Worm (Caenorhabditis elegans) whole organism, L4/young adult: Measurements from ENCODE around the gene ostb-1.

Experiments
- W03F9.2 ChIP-seq: fragments of 150-350 bp; optimal IDR thresholded peaks from 2 replicates; lab custom pipeline; 2014; ENCODE audit warnings: missing biosample characterization, missing genetic modification characterization
- dao-5 ChIP-seq: sonication (generic microtip); optimal IDR thresholded peaks from 2 replicates; lab custom pipeline; 2016; ENCODE audit warnings: missing genotype, missing genetic modification characterization, moderate library complexity, missing compliant biosample characterization
- him-1 ChIP-seq: sonication (generic microtip); optimal IDR thresholded peaks from 2 replicates; lab custom pipeline; 2016; ENCODE audit warnings: missing genotype, missing genetic modification reagents, missing genetic modification characterization, missing compliant biosample characterization

Gene ostb-1

ce11 chrII:7864892-7865291 lies 585 bp downstream of the ostb-1 start:
- TF ChIP-seq him-1 (tag; lab: Kevin White, UChicago): no peak
- TF ChIP-seq dao-5 (tag; lab: Kevin White, UChicago): no peak
- no peak for TF ChIP-seq W03F9.2 (tag; lab: Kevin White, UChicago)

ce11 chrII:7866081-7866480 lies 1.8 kb downstream of the ostb-1 start:
- TF ChIP-seq dao-5 (tag; lab: Kevin White, UChicago) (no peak), him-1 (tag; lab: Kevin White, UChicago) (no peak), W03F9.2 (tag; lab: Kevin White, UChicago) (no peak)

ce11 chrII:7870062-7870461 lies 5.8 kb downstream of the ostb-1 start, which contains the start of gene ztf-17:
ztf-17 (minus strand) TSS chrII:7870162.
- TF ChIP-seq dao-5 (tag; lab: Kevin White, UChicago) (no peak), him-1 (tag; lab: Kevin White, UChicago) (no peak), W03F9.2 (tag; lab: Kevin White, UChicago) (no peak)

ce11 chrII:7870632-7871031 lies 6.3 kb downstream of the ostb-1 start:
- TF ChIP-seq dao-5 (tag; lab: Kevin White, UChicago): no peak
- TF ChIP-seq W03F9.2 (tag; lab: Kevin White, UChicago): peak; percentile 3
- TF ChIP-seq him-1 (tag; lab: Kevin White, UChicago): no peak

- TF ChIP-seq dao-5 (tag; lab: Kevin White, UChicago): no peak
- peak; percentile 20 for TF ChIP-seq W03F9.2 (tag; lab: Kevin White, UChicago)
- TF ChIP-seq him-1 (tag; lab: Kevin White, UChicago): no peak
Measured at ce11 chrII:7873843-7874372, 9.6 kb downstream of the ostb-1 start, which contains the start of gene T01H3.3. T01H3.3 (minus strand) TSS chrII:7873893.

- TF ChIP-seq him-1 (tag; lab: Kevin White, UChicago) (no peak), dao-5 (tag; lab: Kevin White, UChicago) (no peak), W03F9.2 (tag; lab: Kevin White, UChicago) (no peak)
Measured at ce11 chrII:7877744-7878468, 13.6 kb downstream of the ostb-1 start, which contains the start of gene T01H3.2. T01H3.2 (minus strand) TSS chrII:7877994.

ce11 chrII:7879266-7879718 lies 15.0 kb downstream of the ostb-1 start, which contains the start of the genes vha-4 and T01H3.5:
vha-4 (minus strand) TSS chrII:7879316.
T01H3.5 (plus strand) TSS chrII:7879616.
- TF ChIP-seq him-1 (tag; lab: Kevin White, UChicago): no peak
- no peak for TF ChIP-seq W03F9.2 (tag; lab: Kevin White, UChicago)
- no peak for TF ChIP-seq dao-5 (tag; lab: Kevin White, UChicago)

ce11 chrII:7880373-7880862 lies 16.1 kb downstream of the ostb-1 start, which contains the start of gene perm-1:
perm-1 (plus strand) TSS chrII:7880812.
- TF ChIP-seq him-1 (tag; lab: Kevin White, UChicago) (no peak), dao-5 (tag; lab: Kevin White, UChicago) (no peak), W03F9.2 (tag; lab: Kevin White, UChicago) (peak; percentile 73)

ce11 chrII:7884898-7885297 lies 20.6 kb downstream of the ostb-1 start:
- TF ChIP-seq dao-5 (tag; lab: Kevin White, UChicago) (no peak), him-1 (tag; lab: Kevin White, UChicago) (peak; percentile 16), W03F9.2 (tag; lab: Kevin White, UChicago) (no peak)

ce11 chrII:7887295-7887694 lies 23.0 kb downstream of the ostb-1 start:
- TF ChIP-seq dao-5 (tag; lab: Kevin White, UChicago): no peak
- TF ChIP-seq him-1 (tag; lab: Kevin White, UChicago): no peak
- no peak for TF ChIP-seq W03F9.2 (tag; lab: Kevin White, UChicago)

ce11 chrII:7888759-7889158 lies 24.5 kb downstream of the ostb-1 start:
- TF ChIP-seq dao-5 (tag; lab: Kevin White, UChicago) (no peak), W03F9.2 (tag; lab: Kevin White, UChicago) (peak; percentile 16)

ce11 chrII:7889321-7889720 lies 25.0 kb downstream of the ostb-1 start:
- TF ChIP-seq dao-5 (tag; lab: Kevin White, UChicago) (no peak), W03F9.2 (tag; lab: Kevin White, UChicago) (no peak), him-1 (tag; lab: Kevin White, UChicago) (no peak)

- peak; percentile 30 for TF ChIP-seq him-1 (tag; lab: Kevin White, UChicago)
- no peak for TF ChIP-seq W03F9.2 (tag; lab: Kevin White, UChicago)
Measured at ce11 chrII:7891869-7892615, 27.7 kb downstream of the ostb-1 start.
